Worm (Caenorhabditis elegans): ENCODE results near the gene K07H8.11.

- TF ChIP-seq tbx-8 (GFP tag; optimal IDR thresholded peaks at IDR 0.05) (no peak), mab-5 (tag; optimal IDR thresholded peaks at IDR 0.05) (no peak), M03D4.4 (tag; optimal IDR thresholded peaks at IDR 0.05) (no peak), nhr-237 (tag; optimal IDR thresholded peaks at IDR 0.05) (no peak), snpc-4 (tag; optimal IDR thresholded peaks at IDR 0.05) (no peak), nhr-28 (tag; optimal IDR thresholded peaks at IDR 0.05) (no peak), elt-1 (tag; optimal IDR thresholded peaks at IDR 0.05; ENCODE audit: borderline replicate concordance, insufficient read depth) (no peak), unc-120 (tag; optimal IDR thresholded peaks at IDR 0.05; ENCODE audit: poor library complexity, severe bottlenecking) (no peak), blmp-1 (tag; optimal IDR thresholded peaks at IDR 0.05) (no peak), flh-1 (GFP tag; optimal IDR thresholded peaks at IDR 0.05) (no peak), elt-3 (tag; optimal IDR thresholded peaks at IDR 0.05) (no peak), unc-62 (GFP tag; optimal IDR thresholded peaks at IDR 0.05) (no peak), sptf-1 (tag; optimal IDR thresholded peaks at IDR 0.05) (no peak)
These were observed 37.0 kb upstream of the K07H8.11 start for ce11 chrIV:8312105-8312504.
